Worm (Caenorhabditis elegans) whole organism, L1 larva: ENCODE data around the gene acl-13.

Source experiments
- C04F5.9 ChIP-seq: sonication (generic microtip); optimal IDR thresholded peaks from 2 replicates; lab custom pipeline; 2016; ENCODE audit warnings: missing genetic modification characterization, missing compliant biosample characterization
- C16A3.4 ChIP-seq: fragments of 150-350 bp; optimal IDR thresholded peaks from 2 replicates; lab custom pipeline; 2014; ENCODE audit warnings: missing biosample characterization, missing genetic modification characterization
- C34B4.2 ChIP-seq: sonication (generic microtip); optimal IDR thresholded peaks from 2 replicates; lab custom pipeline; 2017; ENCODE audit warnings: mild to moderate bottlenecking, missing genetic modification characterization, missing compliant biosample characterization
- aha-1 ChIP-seq: fragments of 150-350 bp; optimal IDR thresholded peaks from 2 replicates; lab custom pipeline; 2014; ENCODE audit warnings: missing biosample characterization, missing genetic modification characterization
- ama-1 ChIP-seq: fragments of 150-350 bp; optimal IDR thresholded peaks from 2 replicates; lab custom pipeline; 2014
- ceh-90 ChIP-seq: sonication (generic microtip); optimal IDR thresholded peaks from 2 replicates; lab custom pipeline; 2016; ENCODE audit warnings: missing genetic modification characterization, missing compliant biosample characterization
- dpl-1 ChIP-seq, 3 experiments: fragments of 150-350 bp in 2 of 3; sonication (generic microtip) in 1 of 3; optimal IDR thresholded peaks; 2 replicates each; lab custom pipeline; 2014 to 2017; ENCODE audit warnings: missing biosample characterization in 3 of 3, missing genetic modification characterization in 3 of 3, missing genetic modification reagents in 3 of 3
- efl-1 ChIP-seq, 4 experiments: fragments of 150-350 bp; optimal IDR thresholded peaks in 3 of 4; peaks in 1 of 4; 1 replicate in 1 of 4; 2 replicates in 3 of 4; lab custom pipeline; 2014; ENCODE audit warnings: missing biosample characterization in 2 of 4, missing genetic modification characterization in 2 of 4, missing genetic modification reagents in 2 of 4
- efl-3 ChIP-seq: fragments of 200-800 bp; sonication (Bioruptor generic); optimal IDR thresholded peaks from 2 replicates; lab custom pipeline; 2018; ENCODE audit warnings: mild to moderate bottlenecking, missing genetic modification characterization, missing compliant biosample characterization
- egl-13 ChIP-seq: sonication (generic microtip); optimal IDR thresholded peaks from 2 replicates; lab custom pipeline; 2016; ENCODE audit warnings: missing genotype, missing genetic modification reagents, missing genetic modification characterization, missing compliant biosample characterization
- fkh-10 ChIP-seq: sonication (generic microtip); optimal IDR thresholded peaks from 2 replicates; lab custom pipeline; 2017; ENCODE audit warnings: missing biosample characterization, missing genetic modification reagents, missing genetic modification characterization
- hpl-2 ChIP-seq: fragments of 150-350 bp; optimal IDR thresholded peaks from 2 replicates; lab custom pipeline; 2014; ENCODE audit warnings: missing biosample characterization, missing genetic modification reagents, missing genetic modification characterization
- irx-1 ChIP-seq: sonication (generic microtip); optimal IDR thresholded peaks from 2 replicates; lab custom pipeline; 2016; ENCODE audit warnings: missing genetic modification characterization, missing compliant biosample characterization
- jun-1 ChIP-seq: fragments of 150-350 bp; optimal IDR thresholded peaks from 2 replicates; lab custom pipeline; 2014; ENCODE audit warnings: missing biosample characterization, missing genetic modification reagents, missing genetic modification characterization
- lin-13 ChIP-seq: fragments of 150-350 bp; optimal IDR thresholded peaks from 2 replicates; lab custom pipeline; 2014; ENCODE audit warnings: missing biosample characterization, missing genetic modification reagents, missing genetic modification characterization
- lin-14 ChIP-seq: fragments of 200-800 bp; sonication (Bioruptor generic); optimal IDR thresholded peaks from 2 replicates; lab custom pipeline; 2018; ENCODE audit warnings: mild to moderate bottlenecking, missing genetic modification characterization, moderate library complexity, missing compliant biosample characterization
- lin-15B ChIP-seq: fragments of 150-350 bp; sonication (generic microtip); optimal IDR thresholded peaks from 3 replicates; lab custom pipeline; 2014; ENCODE audit warnings: missing biosample characterization, missing genetic modification characterization
- lin-35 ChIP-seq, 2 experiments: fragments of 150-350 bp; optimal IDR thresholded peaks; 2 replicates each; lab custom pipeline; 2014; ENCODE audit warnings: missing biosample characterization in 2 of 2, missing genetic modification characterization in 2 of 2, missing genetic modification reagents in 2 of 2
- lir-3 ChIP-seq: sonication (generic microtip); optimal IDR thresholded peaks from 2 replicates; lab custom pipeline; 2016; ENCODE audit warnings: mild to moderate bottlenecking, missing genetic modification characterization, moderate library complexity, missing compliant biosample characterization; ENCODE audit not compliant: poor library complexity
- lsy-2 ChIP-seq, 2 experiments: fragments of 150-350 bp; optimal IDR thresholded peaks; 2 replicates each; lab custom pipeline; 2014; ENCODE audit warnings: missing biosample characterization in 2 of 2, missing genetic modification characterization in 2 of 2
- mab-9 ChIP-seq: fragments of 200-800 bp; sonication (Bioruptor generic); IDR thresholded peaks from 2 replicates; pipeline ENCODE4 v1.3.6; 2022; ENCODE audit warnings: missing genetic modification reagents, missing genetic modification characterization, missing compliant biosample characterization
- nhr-11 ChIP-seq: fragments of 150-350 bp; optimal IDR thresholded peaks from 2 replicates; lab custom pipeline; 2014; ENCODE audit warnings: missing biosample characterization, missing genetic modification characterization
- nhr-19 ChIP-seq: fragments of 200-800 bp; sonication (Bioruptor generic); conservative IDR thresholded peaks from 2 replicates; pipeline ENCODE4 v1.3.6; 2022; ENCODE audit warnings: missing genetic modification characterization, missing compliant biosample characterization
- nhr-237 ChIP-seq: fragments of 150-350 bp; optimal IDR thresholded peaks from 2 replicates; lab custom pipeline; 2014; ENCODE audit warnings: missing biosample characterization, missing genetic modification characterization
- nhr-71 ChIP-seq: sonication (generic microtip); optimal IDR thresholded peaks from 2 replicates; lab custom pipeline; 2016; ENCODE audit warnings: mild to moderate bottlenecking, missing genetic modification characterization, moderate library complexity, missing compliant biosample characterization
- nhr-77 ChIP-seq: fragments of 150-350 bp; optimal IDR thresholded peaks from 2 replicates; lab custom pipeline; 2014; ENCODE audit warnings: missing biosample characterization, missing genetic modification characterization
- nhr-84 ChIP-seq: sonication (generic microtip); optimal IDR thresholded peaks from 2 replicates; lab custom pipeline; 2017; ENCODE audit warnings: missing biosample characterization, missing genetic modification characterization
- nhr-85 ChIP-seq: sonication (generic microtip); peaks from one replicate; lab custom pipeline; 2016; ENCODE audit warnings: missing genetic modification characterization, inconsistent platforms, missing compliant biosample characterization
- pag-3 ChIP-seq: sonication (generic microtip); optimal IDR thresholded peaks from 2 replicates; lab custom pipeline; 2017; ENCODE audit warnings: missing genetic modification characterization, mild to moderate bottlenecking, missing compliant biosample characterization, antibody characterized with exemption, borderline replicate concordance; ENCODE audit not compliant: insufficient read depth
- pax-3 ChIP-seq: fragments of 200-800 bp; sonication (Bioruptor generic); optimal IDR thresholded peaks from 2 replicates; lab custom pipeline; 2018; ENCODE audit warnings: mild to moderate bottlenecking, missing genetic modification characterization, moderate library complexity, missing compliant biosample characterization
- rnt-1 ChIP-seq: sonication (generic microtip); optimal IDR thresholded peaks from 2 replicates; lab custom pipeline; 2016; ENCODE audit warnings: mild to moderate bottlenecking, missing genetic modification characterization, moderate library complexity, missing compliant biosample characterization
- skn-1 ChIP-seq: fragments of 150-350 bp; optimal IDR thresholded peaks from 2 replicates; lab custom pipeline; 2014; ENCODE audit warnings: missing biosample characterization, missing genetic modification characterization
- snpc-4 ChIP-seq: fragments of 150-350 bp; optimal IDR thresholded peaks from 2 replicates; lab custom pipeline; 2014; ENCODE audit warnings: missing biosample characterization, missing genetic modification characterization
- snu-23 ChIP-seq: sonication (generic microtip); optimal IDR thresholded peaks from 2 replicates; lab custom pipeline; 2016; ENCODE audit warnings: missing genetic modification characterization, missing compliant biosample characterization
- sptf-1 ChIP-seq: fragments of 150-350 bp; optimal IDR thresholded peaks from 2 replicates; lab custom pipeline; 2014; ENCODE audit warnings: missing biosample characterization, missing genetic modification characterization
- tbx-2 ChIP-seq: sonication (generic microtip); optimal IDR thresholded peaks from 2 replicates; lab custom pipeline; 2016; ENCODE audit warnings: missing genetic modification characterization, missing compliant biosample characterization
- tlp-1 ChIP-seq: fragments of 150-350 bp; optimal IDR thresholded peaks from 2 replicates; lab custom pipeline; 2014; ENCODE audit warnings: missing biosample characterization, missing genetic modification characterization
- unc-130 ChIP-seq: fragments of 150-350 bp; optimal IDR thresholded peaks from 2 replicates; lab custom pipeline; 2017; ENCODE audit warnings: missing biosample characterization, missing genetic modification characterization, inconsistent platforms
- unc-98 ChIP-seq: fragments of 200-800 bp; sonication (Bioruptor generic); IDR thresholded peaks from 2 replicates; pipeline ENCODE4 v1.3.6; 2022; ENCODE audit warnings: missing genetic modification characterization, missing compliant biosample characterization
- vab-15 ChIP-seq: sonication (generic microtip); optimal IDR thresholded peaks from 2 replicates; lab custom pipeline; 2017; ENCODE audit warnings: missing genotype, mild to moderate bottlenecking, missing genetic modification characterization, missing compliant biosample characterization
- xbp-1 ChIP-seq: sonication (generic microtip); optimal IDR thresholded peaks from 2 replicates; lab custom pipeline; 2016; ENCODE audit warnings: missing genetic modification characterization, missing compliant biosample characterization
- zag-1 ChIP-seq: fragments of 150-350 bp; optimal IDR thresholded peaks from 2 replicates; lab custom pipeline; 2014; ENCODE audit warnings: missing biosample characterization, missing genetic modification characterization
- ztf-11 ChIP-seq, 2 experiments: sonication (generic microtip); optimal IDR thresholded peaks; 2 replicates each; lab custom pipeline; 2016 to 2017; ENCODE audit warnings: missing genetic modification characterization in 2 of 2, missing biosample characterization in 1 of 2, missing compliant biosample characterization in 1 of 2

Gene acl-13

DNA sequence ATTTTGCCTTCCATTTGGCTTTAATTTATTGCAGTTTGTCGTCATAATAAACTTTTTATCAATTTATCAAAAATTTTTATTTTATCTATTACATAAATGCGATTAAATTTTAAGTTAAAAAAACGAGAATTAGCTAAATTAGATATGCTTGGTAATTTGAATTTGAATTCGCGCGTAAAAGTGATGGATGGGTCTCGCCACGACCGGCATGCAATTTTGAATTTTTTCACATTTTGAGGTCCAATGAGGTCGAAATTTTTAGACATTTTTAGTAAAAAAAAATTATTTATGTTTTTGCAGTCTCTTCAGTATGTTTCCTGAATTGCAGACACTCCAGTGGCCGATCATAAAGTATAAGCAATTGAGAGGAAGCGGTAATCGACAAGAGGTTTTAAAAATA, 1.6 kb upstream of the acl-13 start, which contains the start of gene dsb-1:
dsb-1 (plus strand) TSS at position 301 of the 400 bp plus-strand sequence.
- TF ChIP-seq dpl-1 (GFP tag; optimal IDR thresholded peaks at IDR 0.05; lab: Kevin White, UChicago) (peak in 1 of 3 experiments; percentile 6), rnt-1 (tag; lab: Kevin White, UChicago) (no peak)

DNA sequence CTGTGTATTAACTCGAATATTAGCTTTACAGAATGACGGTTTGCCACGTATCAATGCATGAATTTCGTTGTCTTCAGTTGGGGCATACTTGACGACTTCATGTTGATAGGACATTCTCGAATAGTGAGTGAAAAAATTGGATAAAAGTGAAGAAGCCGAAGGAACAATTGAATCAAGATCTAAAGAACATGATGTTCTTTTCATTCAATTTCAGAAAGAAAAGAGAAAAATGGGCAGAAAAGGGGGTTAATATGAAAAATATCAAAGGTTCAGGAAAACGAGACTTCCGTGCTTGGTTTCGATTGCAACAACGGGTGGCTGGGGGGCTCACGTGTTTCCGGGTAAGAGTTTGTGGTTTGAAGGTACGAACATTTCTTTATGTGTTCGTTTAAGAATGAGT, 4.3 kb downstream of the acl-13 start:
- TF ChIP-seq hpl-2 (no peak), efl-1 (optimal IDR thresholded peaks at IDR 0.05; lab: Kevin White, UChicago) (no peak), efl-1 (GFP tag; optimal IDR thresholded peaks at IDR 0.05 in 1 of 2; lab: Kevin White, UChicago) (peak in 1 of 2 experiments; percentile 28), C04F5.9 (tag; lab: Kevin White, UChicago) (no peak), snu-23 (no peak), jun-1 (tag; lab: Kevin White, UChicago) (no peak), lin-13 (GFP tag; lab: Kevin White, UChicago) (no peak), fkh-10 (GFP tag; lab: Kevin White, UChicago) (peak; percentile 71)
- TF ChIP-seq, all 84 proteins: peak for 2

DNA sequence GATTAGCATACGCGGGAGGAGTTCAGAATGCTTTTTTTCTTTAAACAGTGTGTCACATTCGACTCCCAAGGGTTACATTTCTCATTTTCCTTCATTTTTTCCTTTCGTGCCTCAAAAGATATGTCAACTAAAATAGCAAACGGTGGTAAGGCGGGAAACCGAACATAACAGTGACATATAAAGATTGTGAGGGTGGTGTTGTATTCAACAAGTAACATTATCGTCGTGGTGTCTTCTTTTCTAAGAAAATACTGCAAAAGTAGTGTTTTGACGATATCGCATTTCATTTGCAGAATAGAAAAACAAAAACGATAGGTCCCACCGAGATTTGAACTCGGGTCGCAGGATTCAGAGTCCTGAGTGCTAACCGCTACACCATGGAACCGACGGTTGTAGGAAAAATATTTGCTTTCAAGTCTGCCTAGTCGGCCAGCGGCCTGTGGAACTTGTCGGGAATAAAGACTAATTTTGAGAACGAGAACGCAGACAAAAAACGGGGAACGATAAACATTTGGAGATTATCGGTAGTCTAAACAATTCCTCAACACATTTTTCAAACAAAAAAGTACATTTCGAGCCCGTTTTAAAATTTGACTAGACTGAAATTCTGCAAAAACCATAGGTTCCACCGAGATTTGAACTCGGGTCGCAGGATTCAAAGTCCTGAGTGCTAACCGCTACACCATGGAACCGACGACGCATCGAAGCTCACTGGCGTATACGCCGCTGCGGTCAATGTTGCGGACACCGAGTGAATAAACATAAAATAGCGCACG, 6.5 kb downstream of the acl-13 start:
- TF ChIP-seq ceh-90 (tag; lab: Kevin White, UChicago) (no peak), lin-35 (GFP tag; optimal IDR thresholded peaks at IDR 0.05; lab: Kevin White, UChicago) (peak in 1 of 2 experiments; percentile 10), skn-1 (tag; lab: Kevin White, UChicago) (no peak), nhr-71 (tag; lab: Kevin White, UChicago) (peak; percentile 13), snpc-4 (tag; lab: Kevin White, UChicago) (no peak), tlp-1 (tag; lab: Kevin White, UChicago) (no peak), unc-130 (tag; lab: Kevin White, UChicago) (no peak), pax-3 (tag; lab: Kevin White, UChicago) (no peak), efl-1 (optimal IDR thresholded peaks at IDR 0.05; lab: Kevin White, UChicago) (peak in 1 of 2 experiments; percentile 10), efl-1 (GFP tag; optimal IDR thresholded peaks at IDR 0.05 in 1 of 2; lab: Kevin White, UChicago) (peak in 1 of 2 experiments; percentile 87), rnt-1 (tag; lab: Kevin White, UChicago) (peak; percentile 21), nhr-77 (no peak), lir-3 (tag; lab: Kevin White, UChicago) (no peak), C34B4.2 (tag; lab: Kevin White, UChicago) (no peak), lsy-2 (tag; optimal IDR thresholded peaks at IDR 0.05; lab: Kevin White, UChicago) (peak in 1 of 2 experiments; percentile 24), xbp-1 (no peak), nhr-19 (GFP tag; lab: Robert Waterston, UW) (peak; percentile 34), aha-1 (tag; lab: Kevin White, UChicago) (no peak), pag-3 (no peak), C16A3.4 (tag; lab: Kevin White, UChicago) (no peak)

DNA sequence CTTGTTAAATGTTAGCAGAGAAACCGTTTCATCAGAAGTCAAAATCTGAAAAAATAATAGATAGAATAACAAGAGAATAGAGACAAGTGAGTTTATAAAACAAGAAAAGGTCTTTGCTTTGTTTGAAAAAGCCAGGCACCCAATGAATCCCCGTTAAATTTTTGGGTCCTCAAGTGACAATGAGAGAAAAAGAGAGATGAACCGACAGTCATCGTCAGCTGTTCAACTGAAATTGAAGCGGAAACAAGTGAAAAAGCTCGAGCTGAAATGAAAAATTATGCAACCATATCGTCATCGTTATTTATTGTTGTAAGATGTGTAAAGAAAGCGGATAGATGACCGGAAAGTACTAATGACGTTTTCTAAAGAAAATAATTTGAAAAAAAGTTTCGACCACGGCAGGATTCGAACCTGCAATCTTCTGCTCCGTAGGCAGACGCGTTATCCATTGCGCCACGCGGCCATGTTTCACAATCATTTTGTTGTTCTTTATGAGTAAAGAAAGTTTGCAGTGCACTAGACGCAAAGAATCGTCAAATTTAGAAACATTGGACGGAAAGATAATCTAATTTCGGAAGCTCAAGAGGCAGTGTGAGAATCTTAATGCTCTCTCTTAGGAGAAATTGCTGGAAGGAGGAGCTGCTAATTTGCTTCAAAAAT, 7.4 kb downstream of the acl-13 start, which contains the start of gene F08G5.3:
F08G5.3 (minus strand) TSS at position 51 of the 660 bp plus-strand sequence.
- TF ChIP-seq unc-98 (GFP tag; lab: Robert Waterston, UW) (0 out of 2 replicates have a peak, but pooled peaks have one; percentile 7), unc-130 (tag; lab: Kevin White, UChicago) (no peak), nhr-84 (tag; lab: Kevin White, UChicago) (no peak), aha-1 (tag; lab: Kevin White, UChicago) (no peak), hpl-2 (no peak), mab-9 (GFP tag; lab: Robert Waterston, UW) (no peak), ztf-11 (tag; optimal IDR thresholded peaks at IDR 0.05; lab: Kevin White, UChicago) (no peak), sptf-1 (tag; lab: Kevin White, UChicago) (no peak), vab-15 (tag; lab: Kevin White, UChicago) (no peak), lin-14 (peak; percentile 62), tbx-2 (peak; percentile 29), zag-1 (tag; lab: Kevin White, UChicago) (no peak), lin-15B (no peak), pax-3 (tag; lab: Kevin White, UChicago) (no peak), nhr-77 (peak; percentile 28), nhr-85 (tag; lab: Kevin White, UChicago) (peak; percentile 72), nhr-11 (tag; lab: Kevin White, UChicago) (no peak), nhr-237 (no peak), nhr-71 (tag; lab: Kevin White, UChicago) (peak; percentile 65), efl-3 (GFP tag; lab: Kevin White, UChicago) (no peak), irx-1 (no peak), snpc-4 (tag; lab: Kevin White, UChicago) (no peak), ama-1 (lab: Kevin White, UChicago) (no peak), rnt-1 (tag; lab: Kevin White, UChicago) (peak; percentile 4), egl-13 (no peak)
